Fruit fly (Drosophila melanogaster) whole organism, embryonic: ENCODE data around the gene CG10948.

Source experiments
- ATbp ChIP-seq: fragments of 200-800 bp; sonication (Bioruptor generic); optimal IDR thresholded peaks from 2 replicates; lab custom pipeline; 2017; ENCODE audit warnings: missing biosample characterization, mild to moderate bottlenecking, missing genetic modification characterization, missing genetic modification reagents
- Abd-B ChIP-seq: fragments of 200-800 bp; sonication (Bioruptor generic); optimal IDR thresholded peaks from 2 replicates; lab custom pipeline; 2018; ENCODE audit warnings: missing biosample characterization, mild to moderate bottlenecking, missing genetic modification characterization, moderate library complexity
- Atf6 ChIP-seq: fragments of 200-800 bp; sonication (Bioruptor generic); IDR thresholded peaks from 2 replicates; pipeline ENCODE4 v1.3.6; 2022; ENCODE audit warnings: missing biosample characterization, missing genetic modification characterization
- CG10209 ChIP-seq: fragments of 200-800 bp; sonication (Bioruptor generic); optimal IDR thresholded peaks from 3 replicates; lab custom pipeline; 2017; ENCODE audit warnings: missing biosample characterization, mild to moderate bottlenecking, missing genetic modification characterization, missing genetic modification reagents
- CG10267 ChIP-seq: fragments of 200-800 bp; sonication (Bioruptor generic); optimal IDR thresholded peaks from 2 replicates; lab custom pipeline; 2018; ENCODE audit warnings: missing biosample characterization, mild to moderate bottlenecking, missing genetic modification characterization, moderate library complexity
- CG11247 ChIP-seq: fragments of 200-800 bp; sonication (Bioruptor generic); IDR thresholded peaks from 2 replicates; pipeline ENCODE4 v1.3.6; 2022; ENCODE audit warnings: missing biosample characterization, missing genetic modification characterization
- CG11560 ChIP-seq: fragments of 200-800 bp; sonication (Bioruptor generic); IDR thresholded peaks from 3 replicates; pipeline ENCODE4 v1.3.6; 2022; ENCODE audit warnings: missing biosample characterization, missing genetic modification characterization
- CG11695 ChIP-seq: fragments of 200-800 bp; sonication (Bioruptor generic); IDR thresholded peaks from 3 replicates; pipeline ENCODE4 v1.3.6; 2022; ENCODE audit warnings: missing biosample characterization, missing genetic modification characterization
- CG12942 ChIP-seq: fragments of 200-800 bp; sonication (Bioruptor generic); optimal IDR thresholded peaks from 3 replicates; lab custom pipeline; 2016; ENCODE audit warnings: missing biosample characterization, missing genetic modification characterization
- CG13424 ChIP-seq: fragments of 200-800 bp; sonication (Bioruptor generic); optimal IDR thresholded peaks from 2 replicates; lab custom pipeline; 2019; ENCODE audit warnings: missing biosample characterization, mild to moderate bottlenecking, missing genetic modification characterization, moderate library complexity
- CG15269 ChIP-seq: fragments of 200-800 bp; sonication (Bioruptor generic); optimal IDR thresholded peaks from 2 replicates; lab custom pipeline; 2018; ENCODE audit warnings: missing biosample characterization, mild to moderate bottlenecking, missing genetic modification characterization, moderate library complexity
- CG16779 ChIP-seq: fragments of 200-800 bp; sonication (Bioruptor generic); IDR thresholded peaks from 2 replicates; pipeline ENCODE4 v1.3.6; 2022; ENCODE audit warnings: missing biosample characterization, missing genetic modification characterization
- CG17328 ChIP-seq: fragments of 200-800 bp; sonication (Bioruptor generic); IDR thresholded peaks from 2 replicates; pipeline ENCODE4 v1.3.6; 2022; ENCODE audit warnings: missing biosample characterization, missing genetic modification characterization
- CG17359 ChIP-seq: fragments of 200-800 bp; sonication (Bioruptor generic); optimal IDR thresholded peaks from 3 replicates; lab custom pipeline; 2018; ENCODE audit warnings: missing biosample characterization, mild to moderate bottlenecking, missing genetic modification characterization, moderate library complexity
- CG17829 ChIP-seq: fragments of 200-800 bp; optimal IDR thresholded peaks from 2 replicates; lab custom pipeline; 2019; ENCODE audit warnings: missing biosample characterization, mild to moderate bottlenecking, missing genetic modification characterization, moderate library complexity
- CG34376 ChIP-seq: fragments of 200-800 bp; sonication (Bioruptor generic); optimal IDR thresholded peaks from 2 replicates; lab custom pipeline; 2018; ENCODE audit warnings: missing biosample characterization, mild to moderate bottlenecking, missing genetic modification characterization
- CG3838 ChIP-seq: fragments of 200-800 bp; sonication (Bioruptor generic); optimal IDR thresholded peaks from 3 replicates; lab custom pipeline; 2016; ENCODE audit warnings: missing biosample characterization, missing genetic modification characterization
- CG4360 ChIP-seq: fragments of 200-800 bp; sonication (Bioruptor generic); IDR thresholded peaks from 2 replicates; pipeline ENCODE4 v1.3.6; 2022; ENCODE audit warnings: missing biosample characterization, missing genetic modification characterization
- CG43689 ChIP-seq: fragments of 200-800 bp; sonication (Bioruptor generic); IDR thresholded peaks from 2 replicates; pipeline ENCODE4 v1.3.6; 2022; ENCODE audit warnings: missing biosample characterization, missing genetic modification characterization
- CG7357 ChIP-seq: fragments of 200-800 bp; sonication (Bioruptor generic); IDR thresholded peaks from 3 replicates; pipeline ENCODE4 v1.3.6; 2022; ENCODE audit warnings: missing biosample characterization, missing genetic modification characterization
- CG7372 ChIP-seq: fragments of 200-800 bp; sonication (Bioruptor generic); IDR thresholded peaks from 2 replicates; pipeline ENCODE4 v1.3.6; 2022; ENCODE audit warnings: missing biosample characterization, missing genetic modification characterization
- CG7928 ChIP-seq: fragments of 200-800 bp; sonication (Bioruptor generic); optimal IDR thresholded peaks from 2 replicates; lab custom pipeline; 2017; ENCODE audit warnings: missing biosample characterization, mild to moderate bottlenecking, missing genetic modification characterization
- CG8281 ChIP-seq: fragments of 200-800 bp; sonication (Bioruptor generic); optimal IDR thresholded peaks from 2 replicates; lab custom pipeline; 2018; ENCODE audit warnings: missing biosample characterization, mild to moderate bottlenecking, missing genetic modification characterization, moderate library complexity
- CG8290 ChIP-seq, 3 experiments: fragments of 200-800 bp; sonication (Bioruptor generic); optimal IDR thresholded peaks; 2 replicates each; lab custom pipeline; 2016 to 2019; ENCODE audit warnings: missing biosample characterization in 3 of 3, missing genetic modification characterization in 3 of 3, mild to moderate bottlenecking in 2 of 3, moderate library complexity in 1 of 3
- CG8765 ChIP-seq: fragments of 200-800 bp; sonication (Bioruptor generic); IDR thresholded peaks from 2 replicates; pipeline ENCODE4 v1.3.6; 2022; ENCODE audit warnings: missing biosample characterization, missing genetic modification characterization
- Dip2 ChIP-seq: fragments of 200-800 bp; sonication (Bioruptor generic); IDR thresholded peaks from 2 replicates; pipeline ENCODE4 v1.3.6; 2022; ENCODE audit warnings: missing biosample characterization, missing genetic modification characterization
- Eip74EF ChIP-seq, 2 experiments: fragments of 200-800 bp in 1 of 2; fragments of >200 bp in 1 of 2; sonication (Bioruptor generic) in 1 of 2; optimal IDR thresholded peaks; 2 replicates each; lab custom pipeline; 2017 to 2019; ENCODE audit warnings: missing biosample characterization in 2 of 2, missing genetic modification characterization in 2 of 2, mild to moderate bottlenecking in 1 of 2, moderate library complexity in 1 of 2
- Mes4 ChIP-seq: fragments of 200-800 bp; sonication (Bioruptor generic); optimal IDR thresholded peaks from 2 replicates; lab custom pipeline; 2016; ENCODE audit warnings: missing biosample characterization, missing genetic modification characterization
- Oli ChIP-seq: fragments of 200-800 bp; sonication (Bioruptor generic); optimal IDR thresholded peaks from 2 replicates; lab custom pipeline; 2018; ENCODE audit warnings: missing biosample characterization, mild to moderate bottlenecking, missing genetic modification characterization, moderate library complexity
- Poxn ChIP-seq: fragments of 200-800 bp; sonication (Bioruptor generic); IDR thresholded peaks from 2 replicates; pipeline ENCODE4 v1.3.6; 2022; ENCODE audit warnings: missing biosample characterization, missing genetic modification characterization
- Ssrp ChIP-seq: fragments of 200-800 bp; sonication (Bioruptor generic); optimal IDR thresholded peaks from 2 replicates; lab custom pipeline; 2018; ENCODE audit warnings: missing biosample characterization, mild to moderate bottlenecking, missing genetic modification characterization, moderate library complexity
- Tbp ChIP-seq: fragments of >200 bp; optimal IDR thresholded peaks from 2 replicates; lab custom pipeline; 2018; ENCODE audit warnings: missing biosample characterization, missing genetic modification characterization
- Xbp1 ChIP-seq: fragments of 200-800 bp; sonication (Bioruptor generic); optimal IDR thresholded peaks from 3 replicates; lab custom pipeline; 2016; ENCODE audit warnings: missing biosample characterization, mild to moderate bottlenecking, missing genetic modification characterization
- YL-1 ChIP-seq: fragments of 200-800 bp; sonication (Bioruptor generic); optimal IDR thresholded peaks from 3 replicates; lab custom pipeline; 2017; ENCODE audit warnings: missing biosample characterization, mild to moderate bottlenecking, missing genetic modification characterization
- amos ChIP-seq: fragments of 200-800 bp; sonication (Bioruptor generic); IDR thresholded peaks from 2 replicates; pipeline ENCODE4 v1.3.6; 2022; ENCODE audit warnings: missing biosample characterization, missing genetic modification characterization; ENCODE audit not compliant: partially characterized antibody
- cg ChIP-seq: fragments of 200-800 bp; sonication (Bioruptor generic); optimal IDR thresholded peaks from 3 replicates; lab custom pipeline; 2019; ENCODE audit warnings: missing biosample characterization, mild to moderate bottlenecking, missing genetic modification characterization, moderate library complexity
- chif ChIP-seq, 2 experiments: fragments of 200-800 bp; sonication (Bioruptor generic); optimal IDR thresholded peaks; 3 replicates each; lab custom pipeline; 2016; ENCODE audit warnings: missing biosample characterization in 2 of 2, missing genetic modification characterization in 2 of 2
- da ChIP-seq: fragments of 200-800 bp; sonication (Bioruptor generic); optimal IDR thresholded peaks from 2 replicates; lab custom pipeline; 2016; ENCODE audit warnings: missing biosample characterization, missing genetic modification characterization
- esg ChIP-seq: fragments of 200-800 bp; sonication (Bioruptor generic); conservative IDR thresholded peaks from 2 replicates; pipeline ENCODE4 v1.3.6; 2022; ENCODE audit warnings: missing biosample characterization, missing genetic modification characterization
- gfzf ChIP-seq: fragments of 200-800 bp; sonication (Bioruptor generic); optimal IDR thresholded peaks from 2 replicates; lab custom pipeline; 2016; ENCODE audit warnings: missing biosample characterization, mild to moderate bottlenecking, missing genetic modification characterization, moderate library complexity
- h ChIP-seq: fragments of >200 bp; optimal IDR thresholded peaks from 2 replicates; lab custom pipeline; 2017
- inv ChIP-seq: fragments of 200-800 bp; sonication (Bioruptor generic); IDR thresholded peaks from 2 replicates; pipeline ENCODE4 v1.3.6; 2022; ENCODE audit warnings: missing biosample characterization, missing genetic modification characterization; ENCODE audit not compliant: partially characterized antibody
- kni ChIP-seq: fragments of 200-800 bp; sonication (Bioruptor generic); optimal IDR thresholded peaks from 3 replicates; lab custom pipeline; 2017; ENCODE audit warnings: mild to moderate bottlenecking, missing biosample characterization, missing genetic modification reagents, missing genetic modification characterization
- lmd ChIP-seq: fragments of 200-800 bp; sonication (Bioruptor generic); IDR thresholded peaks from 2 replicates; pipeline ENCODE4 v1.3.6; 2022; ENCODE audit warnings: missing biosample characterization, missing genetic modification characterization
- nerfin-1 ChIP-seq: fragments of 200-800 bp; sonication (Bioruptor generic); optimal IDR thresholded peaks from 3 replicates; lab custom pipeline; 2019; ENCODE audit warnings: missing biosample characterization, mild to moderate bottlenecking, missing genetic modification characterization, moderate library complexity
- sob ChIP-seq: fragments of 200-800 bp; sonication (Bioruptor generic); IDR thresholded peaks from 2 replicates; pipeline ENCODE4 v1.3.6; 2022; ENCODE audit warnings: missing biosample characterization, missing genetic modification characterization
- ttk ChIP-seq: fragments of 200-800 bp; sonication (Bioruptor generic); IDR thresholded peaks from 2 replicates; pipeline ENCODE4 v2.1.2; 2022; ENCODE audit warnings: missing biosample characterization, missing genetic modification characterization
- unc-4 ChIP-seq: fragments of 200-800 bp; sonication (Bioruptor generic); IDR thresholded peaks from 2 replicates; pipeline ENCODE4 v1.3.6; 2022; ENCODE audit warnings: missing biosample characterization, missing genetic modification characterization; ENCODE audit not compliant: partially characterized antibody
- vvl ChIP-seq: fragments of 200-800 bp; sonication (Bioruptor generic); IDR thresholded peaks from 2 replicates; pipeline ENCODE4 v1.3.6; 2022; ENCODE audit warnings: missing biosample characterization, missing genetic modification characterization

CG10948 gene

DNA sequence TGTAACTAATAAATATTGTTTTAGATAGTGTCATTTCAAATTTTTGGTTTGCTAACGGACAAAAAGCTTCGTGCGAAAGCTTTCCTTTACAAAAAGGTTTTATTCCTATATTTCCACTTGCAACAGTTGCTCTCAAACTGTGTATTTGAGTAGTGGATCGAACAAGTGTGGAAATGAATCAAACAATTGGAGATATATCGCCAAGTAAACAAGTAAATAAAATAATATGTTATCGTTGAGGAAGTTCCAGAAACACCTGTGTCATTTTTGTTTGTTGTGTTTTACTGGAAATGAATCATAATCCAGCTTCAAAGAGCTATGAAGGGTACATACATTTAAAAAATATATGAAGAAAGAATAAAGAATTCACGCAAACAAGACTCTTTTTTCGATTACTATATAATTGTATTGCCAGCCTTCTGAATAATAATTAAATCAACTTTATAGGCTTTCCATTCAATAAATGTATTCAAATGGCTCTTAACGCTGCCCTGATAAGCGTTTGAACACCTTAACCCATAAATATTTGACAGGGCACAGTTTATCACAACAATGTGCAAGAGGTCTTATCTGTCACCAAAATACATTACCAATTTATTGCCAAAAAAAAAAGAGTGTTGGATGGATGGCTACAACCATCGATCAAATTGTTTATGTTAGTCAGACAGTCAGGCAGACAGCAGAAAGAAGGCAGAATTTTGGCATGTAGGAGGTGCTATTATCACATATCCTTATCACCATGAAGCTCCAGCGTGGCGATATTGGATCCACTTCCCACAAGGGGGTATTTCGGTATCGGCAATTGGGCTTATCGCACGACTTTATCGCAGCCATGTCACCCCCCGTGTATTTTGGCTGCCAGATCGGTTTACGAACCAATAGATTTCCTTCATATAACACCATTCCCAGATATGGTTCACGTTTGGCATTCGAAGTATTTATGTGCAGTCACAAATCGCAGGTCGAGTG, 14.1 kb downstream of the CG10948 start (continued):
- TF ChIP-seq kni (no peak), da (GFP tag; lab: Kevin White, UChicago) (no peak), CG10209 (GFP tag; lab: Kevin White, UChicago) (peak; percentile 7), CG16779 (GFP tag; lab: Robert Waterston, UW) (no peak), CG7928 (GFP tag; lab: Kevin White, UChicago) (no peak), CG4360 (GFP tag; lab: Robert Waterston, UW) (no peak), CG8765 (no peak), Mes4 (GFP tag; lab: Kevin White, UChicago) (no peak), CG17328 (GFP tag; lab: Robert Waterston, UW) (no peak), CG7372 (no peak), ttk (no peak), nerfin-1 (tag; lab: Kevin White, UChicago) (peak; percentile 8), CG8281 (no peak), Eip74EF (GFP tag; optimal IDR thresholded peaks at IDR 0.05; lab: Kevin White, UChicago) (no peak), Tbp (no peak), Oli (tag; lab: Kevin White, UChicago) (no peak), CG8290 (GFP tag; optimal IDR thresholded peaks at IDR 0.05; lab: Kevin White, UChicago) (no peak), CG8290 (tag; optimal IDR thresholded peaks at IDR 0.05; lab: Kevin White, UChicago) (peak in 1 of 2 experiments; percentile 71), CG11695 (GFP tag; lab: Robert Waterston, UW) (no peak), chif (GFP tag; optimal IDR thresholded peaks at IDR 0.05; lab: Kevin White, UChicago) (no peak), Ssrp (no peak), CG3838 (no peak), CG12942 (GFP tag; lab: Kevin White, UChicago) (no peak), CG17829 (tag; lab: Kevin White, UChicago) (no peak), cg (GFP tag; lab: Kevin White, UChicago) (no peak), lmd (GFP tag; lab: Robert Waterston, UW) (no peak), Dip2 (GFP tag; lab: Robert Waterston, UW) (no peak), CG13424 (tag; lab: Kevin White, UChicago) (peak; percentile 18), amos (GFP tag; lab: Robert Waterston, UW) (no peak), CG7357 (GFP tag; lab: Robert Waterston, UW) (no peak), h (no peak), Xbp1 (GFP tag; lab: Kevin White, UChicago) (no peak), YL-1 (GFP tag; lab: Kevin White, UChicago) (no peak), sob (GFP tag; lab: Robert Waterston, UW) (no peak), CG10267 (tag; lab: Kevin White, UChicago) (no peak), unc-4 (GFP tag; lab: Robert Waterston, UW) (no peak), Abd-B (GFP tag; lab: Kevin White, UChicago) (no peak), CG15269 (tag; lab: Kevin White, UChicago) (no peak), CG17359 (no peak), esg (no peak), CG11247 (GFP tag; lab: Robert Waterston, UW) (no peak), CG11560 (tag; lab: Robert Waterston, UW) (no peak), inv (GFP tag; lab: Robert Waterston, UW) (no peak), Poxn (GFP tag; lab: Robert Waterston, UW) (no peak), CG34376 (GFP tag; lab: Kevin White, UChicago) (peak; percentile 56), ATbp (GFP tag; lab: Kevin White, UChicago) (peak; percentile 44), vvl (GFP tag; lab: Robert Waterston, UW) (no peak), Atf6 (no peak), CG43689 (GFP tag; lab: Robert Waterston, UW) (no peak), gfzf (GFP tag; lab: Kevin White, UChicago) (no peak)
